Fruit fly (Drosophila melanogaster) whole organism, embryonic: ENCODE measurements around the gene ago.

Experiments
- Asciz ChIP-seq: fragments of 200-800 bp; sonication (Bioruptor generic); optimal IDR thresholded peaks from 2 replicates; lab custom pipeline; 2017; ENCODE audit warnings: missing biosample characterization, mild to moderate bottlenecking, missing genetic modification characterization, missing genetic modification reagents
- Blimp-1 ChIP-seq: fragments of 200-800 bp; sonication (Bioruptor generic); optimal IDR thresholded peaks from 3 replicates; lab custom pipeline; 2018; ENCODE audit warnings: missing biosample characterization, missing genetic modification characterization, mild to moderate bottlenecking, moderate library complexity, missing genetic modification reagents
- BtbVII ChIP-seq: fragments of 200-800 bp; sonication (Bioruptor generic); optimal IDR thresholded peaks from 3 replicates; lab custom pipeline; 2017; ENCODE audit warnings: missing biosample characterization, mild to moderate bottlenecking, missing genetic modification characterization
- CG10209 ChIP-seq: fragments of 200-800 bp; sonication (Bioruptor generic); optimal IDR thresholded peaks from 3 replicates; lab custom pipeline; 2017; ENCODE audit warnings: missing biosample characterization, mild to moderate bottlenecking, missing genetic modification characterization, missing genetic modification reagents
- CG10267 ChIP-seq: fragments of 200-800 bp; sonication (Bioruptor generic); optimal IDR thresholded peaks from 2 replicates; lab custom pipeline; 2018; ENCODE audit warnings: missing biosample characterization, mild to moderate bottlenecking, missing genetic modification characterization, moderate library complexity
- CG11696 ChIP-seq: fragments of 200-800 bp; sonication (Bioruptor generic); IDR thresholded peaks from 2 replicates; pipeline ENCODE4 v1.3.6; 2022; ENCODE audit warnings: missing biosample characterization, missing genetic modification characterization
- CG11723 ChIP-seq: fragments of 200-800 bp; sonication (Bioruptor generic); optimal IDR thresholded peaks from 2 replicates; lab custom pipeline; 2017; ENCODE audit warnings: missing biosample characterization, mild to moderate bottlenecking, missing genetic modification characterization
- CG12299 ChIP-seq: fragments of 200-800 bp; sonication (Bioruptor generic); optimal IDR thresholded peaks from 2 replicates; lab custom pipeline; 2018; ENCODE audit warnings: missing biosample characterization, mild to moderate bottlenecking, missing genetic modification characterization
- CG12659 ChIP-seq: fragments of 200-800 bp; sonication (Bioruptor generic); optimal IDR thresholded peaks from 3 replicates; lab custom pipeline; 2017; ENCODE audit warnings: mild to moderate bottlenecking, missing biosample characterization, missing genetic modification reagents, missing genetic modification characterization
- CG13296 ChIP-seq: fragments of 200-800 bp; sonication (Bioruptor generic); optimal IDR thresholded peaks from 3 replicates; lab custom pipeline; 2018; ENCODE audit warnings: missing biosample characterization, mild to moderate bottlenecking, missing genetic modification characterization
- CG17328 ChIP-seq: fragments of 200-800 bp; sonication (Bioruptor generic); IDR thresholded peaks from 2 replicates; pipeline ENCODE4 v1.3.6; 2022; ENCODE audit warnings: missing biosample characterization, missing genetic modification characterization
- CG17802 ChIP-seq: fragments of 200-800 bp; sonication (Bioruptor generic); optimal IDR thresholded peaks from 2 replicates; lab custom pipeline; 2018; ENCODE audit warnings: missing biosample characterization, mild to moderate bottlenecking, missing genetic modification characterization, moderate library complexity
- CG18011 ChIP-seq: fragments of 200-800 bp; sonication (Bioruptor generic); optimal IDR thresholded peaks from 2 replicates; lab custom pipeline; 2017; ENCODE audit warnings: missing biosample characterization, missing genetic modification characterization, mild to moderate bottlenecking, moderate library complexity, missing genotype
- CG18262 ChIP-seq: fragments of 200-800 bp; optimal IDR thresholded peaks from 3 replicates; lab custom pipeline; 2019; ENCODE audit warnings: missing biosample characterization, mild to moderate bottlenecking, missing genetic modification characterization, moderate library complexity
- CG18476 ChIP-seq: fragments of 200-800 bp; sonication (Bioruptor generic); optimal IDR thresholded peaks from 2 replicates; lab custom pipeline; 2016; ENCODE audit warnings: missing biosample characterization, mild to moderate bottlenecking, missing genetic modification characterization
- CG30020 ChIP-seq: fragments of 200-800 bp; optimal IDR thresholded peaks from 2 replicates; lab custom pipeline; 2019; ENCODE audit warnings: missing biosample characterization, mild to moderate bottlenecking, missing genetic modification characterization, moderate library complexity
- CG3847 ChIP-seq: fragments of 200-800 bp; sonication (Bioruptor generic); IDR thresholded peaks from 2 replicates; pipeline ENCODE4 v1.3.6; 2022; ENCODE audit warnings: missing biosample characterization, missing genetic modification characterization
- CG4854 ChIP-seq: fragments of 200-800 bp; sonication (Bioruptor generic); optimal IDR thresholded peaks from 2 replicates; lab custom pipeline; 2016; ENCODE audit warnings: missing biosample characterization, missing genetic modification characterization, inconsistent platforms
- CG6254 ChIP-seq: fragments of 200-800 bp; sonication (Bioruptor generic); optimal IDR thresholded peaks from 3 replicates; lab custom pipeline; 2017; ENCODE audit warnings: mild to moderate bottlenecking, missing biosample characterization, missing genetic modification reagents, missing genetic modification characterization
- CG9817 ChIP-seq: fragments of 200-800 bp; sonication (Bioruptor generic); optimal IDR thresholded peaks from 2 replicates; lab custom pipeline; 2018; ENCODE audit warnings: missing biosample characterization, mild to moderate bottlenecking, missing genetic modification characterization, moderate library complexity
- Dek ChIP-seq: fragments of 200-800 bp; sonication (Bioruptor generic); optimal IDR thresholded peaks from 3 replicates; lab custom pipeline; 2019; ENCODE audit warnings: missing biosample characterization, mild to moderate bottlenecking, missing genetic modification characterization, moderate library complexity
- GATAe ChIP-seq: fragments of 200-800 bp; sonication (Bioruptor generic); conservative IDR thresholded peaks from 2 replicates; pipeline ENCODE4 v1.3.6; 2022; ENCODE audit warnings: missing biosample characterization, missing genetic modification characterization
- H2.0 ChIP-seq: fragments of 200-800 bp; sonication (Bioruptor generic); IDR thresholded peaks from 2 replicates; pipeline ENCODE4 v1.3.6; 2022; ENCODE audit warnings: missing biosample characterization, missing genetic modification characterization
- Jarid2 ChIP-seq: fragments of 200-800 bp; sonication (Bioruptor generic); optimal IDR thresholded peaks from 3 replicates; lab custom pipeline; 2017; ENCODE audit warnings: mild to moderate bottlenecking, missing biosample characterization, missing genetic modification reagents, missing genetic modification characterization
- Optix ChIP-seq: fragments of 200-800 bp; sonication (Bioruptor generic); IDR thresholded peaks from 3 replicates; pipeline ENCODE4 v1.3.6; 2022; ENCODE audit warnings: missing biosample characterization, missing genetic modification characterization
- Stat92E ChIP-seq, 3 experiments: fragments of >200 bp in 2 of 3; fragments of 200-800 bp in 1 of 3; sonication (Bioruptor generic) in 1 of 3; optimal IDR thresholded peaks; 2 replicates each; lab custom pipeline; 2017 to 2019; ENCODE audit warnings: missing biosample characterization in 3 of 3, missing genetic modification characterization in 3 of 3, mild to moderate bottlenecking in 1 of 3, moderate library complexity in 1 of 3
- Taf1 ChIP-seq: fragments of 200-800 bp; sonication (Bioruptor generic); IDR thresholded peaks from 2 replicates; pipeline ENCODE4 v1.3.6; 2022; ENCODE audit warnings: missing biosample characterization, missing genetic modification characterization
- ato ChIP-seq: fragments of 200-800 bp; sonication (Bioruptor generic); IDR thresholded peaks from 2 replicates; pipeline ENCODE4 v1.3.6; 2022; ENCODE audit warnings: missing biosample characterization, missing genetic modification characterization; ENCODE audit not compliant: partially characterized antibody
- caup ChIP-seq: fragments of 200-800 bp; sonication (Bioruptor generic); optimal IDR thresholded peaks from 3 replicates; lab custom pipeline; 2017; ENCODE audit warnings: missing biosample characterization, mild to moderate bottlenecking, missing genetic modification characterization, moderate library complexity; ENCODE audit not compliant: severe bottlenecking
- crol ChIP-seq: fragments of 200-800 bp; sonication (Bioruptor generic); IDR thresholded peaks from 2 replicates; pipeline ENCODE4 v1.3.6; 2022; ENCODE audit warnings: missing biosample characterization, missing genetic modification characterization
- cwo ChIP-seq: fragments of 200-800 bp; sonication (Bioruptor generic); optimal IDR thresholded peaks from 3 replicates; lab custom pipeline; 2017; ENCODE audit warnings: missing biosample characterization, missing genetic modification characterization, mild to moderate bottlenecking, moderate library complexity, missing genetic modification reagents
- danr ChIP-seq: fragments of 200-800 bp; sonication (Bioruptor generic); IDR thresholded peaks from 2 replicates; pipeline ENCODE4 v1.3.6; 2022; ENCODE audit warnings: missing biosample characterization, missing genetic modification characterization
- dati ChIP-seq: fragments of 200-800 bp; sonication (Bioruptor generic); IDR thresholded peaks from 2 replicates; pipeline ENCODE4 v1.3.6; 2022; ENCODE audit warnings: missing biosample characterization, missing genetic modification characterization
- dm ChIP-seq: fragments of 200-800 bp; sonication (Bioruptor generic); optimal IDR thresholded peaks from 3 replicates; lab custom pipeline; 2016; ENCODE audit warnings: missing biosample characterization, missing genetic modification characterization
- eve ChIP-seq, 2 experiments: fragments of >200 bp; optimal IDR thresholded peaks; 2 replicates each; lab custom pipeline; 2017; ENCODE audit warnings: missing biosample characterization in 2 of 2, missing genetic modification characterization in 2 of 2
- gcm ChIP-seq: fragments of 200-800 bp; sonication (Bioruptor generic); optimal IDR thresholded peaks from 2 replicates; lab custom pipeline; 2019; ENCODE audit warnings: missing biosample characterization, mild to moderate bottlenecking, missing genetic modification characterization, moderate library complexity
- gcm2 ChIP-seq: fragments of 200-800 bp; sonication (Bioruptor generic); optimal IDR thresholded peaks from 2 replicates; lab custom pipeline; 2016; ENCODE audit warnings: missing biosample characterization, missing genetic modification characterization
- gem ChIP-seq: fragments of 200-800 bp; sonication (Bioruptor generic); optimal IDR thresholded peaks from 2 replicates; lab custom pipeline; 2019; ENCODE audit warnings: missing biosample characterization, mild to moderate bottlenecking, missing genetic modification characterization, moderate library complexity
- grau ChIP-seq: fragments of 200-800 bp; optimal IDR thresholded peaks from 3 replicates; lab custom pipeline; 2019; ENCODE audit warnings: missing biosample characterization, mild to moderate bottlenecking, missing genetic modification characterization, moderate library complexity
- gsb-n ChIP-seq: fragments of 200-800 bp; sonication (Bioruptor generic); optimal IDR thresholded peaks from 3 replicates; lab custom pipeline; 2018; ENCODE audit warnings: missing biosample characterization, mild to moderate bottlenecking, missing genetic modification characterization
- her ChIP-seq: fragments of 200-800 bp; sonication (Bioruptor generic); optimal IDR thresholded peaks from 2 replicates; lab custom pipeline; 2016; ENCODE audit warnings: missing biosample characterization, missing genetic modification characterization
- jumu ChIP-seq: fragments of 200-800 bp; sonication (Bioruptor generic); optimal IDR thresholded peaks from 3 replicates; lab custom pipeline; 2016; ENCODE audit warnings: missing biosample characterization, missing genetic modification characterization
- knrl ChIP-seq: fragments of 200-800 bp; sonication (Bioruptor generic); IDR thresholded peaks from 3 replicates; pipeline ENCODE4 v1.3.6; 2022; ENCODE audit warnings: missing biosample characterization, missing genetic modification characterization; ENCODE audit not compliant: partially characterized antibody
- lilli ChIP-seq: fragments of 200-800 bp; sonication (Bioruptor generic); optimal IDR thresholded peaks from 3 replicates; lab custom pipeline; 2016; ENCODE audit warnings: missing biosample characterization, missing genetic modification characterization
- repo ChIP-seq: fragments of 200-800 bp; sonication (Bioruptor generic); optimal IDR thresholded peaks from 2 replicates; lab custom pipeline; 2016; ENCODE audit warnings: missing biosample characterization, missing genetic modification characterization
- row ChIP-seq: fragments of 200-800 bp; sonication (Bioruptor generic); IDR thresholded peaks from 3 replicates; pipeline ENCODE4 v1.3.6; 2022; ENCODE audit warnings: missing biosample characterization, missing genetic modification characterization
- ssp ChIP-seq: fragments of 200-800 bp; sonication (Bioruptor generic); IDR thresholded peaks from 2 replicates; pipeline ENCODE4 v1.3.6; 2022; ENCODE audit warnings: missing biosample characterization, missing genetic modification characterization
- toy ChIP-seq: fragments of 200-800 bp; sonication (Bioruptor generic); IDR thresholded peaks from 2 replicates; pipeline ENCODE4 v1.3.6; 2022; ENCODE audit warnings: missing biosample characterization, missing genetic modification characterization
- vvl ChIP-seq: fragments of 200-800 bp; sonication (Bioruptor generic); IDR thresholded peaks from 2 replicates; pipeline ENCODE4 v1.3.6; 2022; ENCODE audit warnings: missing biosample characterization, missing genetic modification characterization
- wdn ChIP-seq: fragments of 200-800 bp; sonication (Bioruptor generic); IDR thresholded peaks from 2 replicates; pipeline ENCODE4 v1.3.6; 2022; ENCODE audit warnings: missing biosample characterization, missing genetic modification characterization

ago gene

DNA sequence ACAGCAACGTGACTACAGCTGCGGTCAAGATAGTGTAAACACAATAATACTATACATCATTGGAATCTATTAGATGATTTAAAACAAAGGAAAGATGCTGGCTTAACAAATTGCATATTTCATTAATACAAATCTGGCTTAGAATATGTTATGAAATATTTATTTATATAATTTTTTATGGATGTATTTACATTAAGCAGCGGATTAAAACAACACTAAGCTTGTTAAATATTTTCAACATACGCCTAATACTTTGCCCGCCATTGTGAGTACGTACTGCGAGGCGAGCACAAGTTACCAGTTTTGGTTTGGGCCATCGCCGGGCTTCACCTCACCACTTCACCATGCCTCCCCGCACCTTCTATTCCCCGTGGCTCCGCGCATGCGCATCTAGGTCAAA lies 15.8 kb upstream of the ago start (continued):
- TF ChIP-seq Dek (tag; lab: Kevin White, UChicago) (peak; percentile 50), repo (GFP tag; lab: Kevin White, UChicago) (no peak), jumu (no peak), CG30020 (tag; lab: Kevin White, UChicago) (peak; percentile 29), Jarid2 (GFP tag; lab: Kevin White, UChicago) (peak; percentile 6), vvl (GFP tag; lab: Robert Waterston, UW) (peak; percentile 56; the same call in 1 of the 2 replicates), CG4854 (GFP tag; lab: Kevin White, UChicago) (no peak), gcm (GFP tag; lab: Kevin White, UChicago) (peak; percentile 72), toy (no peak), dm (GFP tag; lab: Kevin White, UChicago) (no peak), H2.0 (GFP tag; lab: Robert Waterston, UW) (peak; percentile 20; the same call in 1 of the 2 replicates), CG11723 (peak; percentile 41), Stat92E (GFP tag; optimal IDR thresholded peaks at IDR 0.05; lab: Kevin White, UChicago) (peak in 1 of 3 experiments; percentile 28), ssp (peak; percentile 39; the same call in 1 of the 2 replicates), lilli (GFP tag; lab: Kevin White, UChicago) (no peak), CG11696 (GFP tag; lab: Robert Waterston, UW) (peak; percentile 85), Asciz (GFP tag; lab: Kevin White, UChicago) (peak; percentile 72), Optix (GFP tag; lab: Robert Waterston, UW) (no peak; the same call in 2 of the 3 replicates), CG18011 (GFP tag; lab: Kevin White, UChicago) (peak; percentile 32), knrl (GFP tag; lab: Robert Waterston, UW) (no peak), CG13296 (GFP tag; lab: Kevin White, UChicago) (peak; percentile 74), dati (GFP tag; lab: Robert Waterston, UW) (no peak), CG18476 (GFP tag; lab: Kevin White, UChicago) (peak; percentile 35), CG3847 (GFP tag; lab: Robert Waterston, UW) (peak; percentile 34; the same call in 1 of the 2 replicates), crol (GFP tag; lab: Robert Waterston, UW) (peak; percentile 75), grau (tag; lab: Kevin White, UChicago) (peak; percentile 81), her (GFP tag; lab: Kevin White, UChicago) (no peak), row (GFP tag; lab: Robert Waterston, UW) (peak; percentile 71), Blimp-1 (peak; percentile 74), cwo (GFP tag; lab: Kevin White, UChicago) (peak; percentile 68), CG17802 (tag; lab: Kevin White, UChicago) (no peak), CG12659 (peak; percentile 65), gcm2 (GFP tag; lab: Kevin White, UChicago) (no peak), BtbVII (GFP tag; lab: Kevin White, UChicago) (peak; percentile 73), ato (GFP tag; lab: Robert Waterston, UW) (no peak), CG10209 (peak; percentile 66), CG18262 (tag; lab: Kevin White, UChicago) (peak; percentile 85), CG12299 (peak; percentile 63), danr (GFP tag; lab: Robert Waterston, UW) (no peak), caup (GFP tag; lab: Kevin White, UChicago) (peak; percentile 53), wdn (GFP tag; lab: Robert Waterston, UW) (0 out of 2 replicates have a peak, but pooled peaks have one; percentile 7), GATAe (GFP tag; lab: Robert Waterston, UW) (no peak), gsb-n (tag; lab: Kevin White, UChicago) (peak; percentile 61), eve (GFP tag; optimal IDR thresholded peaks at IDR 0.05; lab: Kevin White, UChicago) (no peak), Taf1 (peak; percentile 18; the same call in 1 of the 2 replicates), CG17328 (GFP tag; lab: Robert Waterston, UW) (peak; percentile 31; the same call in 1 of the 2 replicates), gem (tag; lab: Kevin White, UChicago) (peak; percentile 84), CG6254 (peak; percentile 61), CG9817 (tag; lab: Kevin White, UChicago) (peak; percentile 45), CG10267 (tag; lab: Kevin White, UChicago) (peak; percentile 76)
